Worm (Caenorhabditis elegans) whole organism, late embryonic: Measurements from ENCODE around the gene C17G1.2.

ENCODE experiments used
- ceh-24 ChIP-seq: sonication (generic microtip); optimal IDR thresholded peaks from 2 replicates; lab custom pipeline; 2016; ENCODE audit warnings: mild to moderate bottlenecking, missing genetic modification characterization, missing compliant biosample characterization
- madf-2 ChIP-seq: sonication (generic microtip); optimal IDR thresholded peaks from 2 replicates; lab custom pipeline; 2017; ENCODE audit warnings: missing genetic modification characterization, missing compliant biosample characterization
- nfya-1 ChIP-seq: sonication (generic microtip); optimal IDR thresholded peaks from 2 replicates; lab custom pipeline; 2017; ENCODE audit warnings: missing genetic modification characterization, mild to moderate bottlenecking, missing compliant biosample characterization, antibody characterized with exemption, moderate library complexity
- nhr-11 ChIP-seq: fragments of 150-350 bp; optimal IDR thresholded peaks from 2 replicates; lab custom pipeline; 2014; ENCODE audit warnings: missing biosample characterization, missing genetic modification characterization
- pha-2 ChIP-seq: sonication (generic microtip); optimal IDR thresholded peaks from 2 replicates; lab custom pipeline; 2017; ENCODE audit warnings: mild to moderate bottlenecking, missing genetic modification characterization, missing compliant biosample characterization
- ttx-3 ChIP-seq: sonication (generic microtip); optimal IDR thresholded peaks from 2 replicates; lab custom pipeline; 2016; ENCODE audit warnings: missing genetic modification reagents, missing genetic modification characterization, missing compliant biosample characterization
- unc-86 ChIP-seq: sonication (generic microtip); optimal IDR thresholded peaks from 2 replicates; lab custom pipeline; 2016; ENCODE audit warnings: missing genetic modification characterization, missing compliant biosample characterization

- TF ChIP-seq ceh-24 (no peak), nhr-11 (tag; lab: Kevin White, UChicago) (no peak), pha-2 (tag; lab: Kevin White, UChicago) (no peak), ttx-3 (no peak), nfya-1 (tag; lab: Kevin White, UChicago) (no peak), unc-86 (tag; lab: Kevin White, UChicago) (no peak), madf-2 (no peak)
Observed at ce11 chrX:9883837-9884324, 37.5 kb upstream of the C17G1.2 start, which contains the start of gene mrp-4.
